Fruit fly (Drosophila melanogaster): ENCODE results near the gene Rb97D.

- TF ChIP-seq psq (GFP tag; optimal IDR thresholded peaks at IDR 0.05): peak; percentile 74
- no peak for TF ChIP-seq dsf (GFP tag; optimal IDR thresholded peaks at IDR 0.05; ENCODE audit: borderline replicate concordance)
- no peak for TF ChIP-seq Hr83 (GFP tag; optimal IDR thresholded peaks at IDR 0.05; ENCODE audit: poor library complexity, severe bottlenecking)
- no peak for TF ChIP-seq pan (optimal IDR thresholded peaks at IDR 0.05)
- peak; percentile 57 for TF ChIP-seq fru (GFP tag; optimal IDR thresholded peaks at IDR 0.05)
- peak; percentile 1 for TF ChIP-seq sage (GFP tag; optimal IDR thresholded peaks at IDR 0.05)
Observed at dm6 chr3R:26886283-26886689, 10.7 kb upstream of the Rb97D start.
